Worm (Caenorhabditis elegans): Measurements from ENCODE around the gene Y52E8A.3.

ce11 chrII:4276924-4277323 lies 29.8 kb downstream of the Y52E8A.3 start:
- no peak for TF ChIP-seq nhr-71 (tag; optimal IDR thresholded peaks at IDR 0.05)
- no peak for TF ChIP-seq unc-86 (tag; optimal IDR thresholded peaks at IDR 0.05)
- TF ChIP-seq nhr-84 (tag; optimal IDR thresholded peaks at IDR 0.05) = no peak
- TF ChIP-seq ets-5 (GFP tag; IDR thresholded peaks at IDR 0.05) = no peak
- TF ChIP-seq ztf-11 (tag; optimal IDR thresholded peaks at IDR 0.05) = no peak
- TF ChIP-seq aly-2 (tag; optimal IDR thresholded peaks at IDR 0.05) = no peak
- no peak for TF ChIP-seq nhr-237 (tag; optimal IDR thresholded peaks at IDR 0.05)
- no peak for TF ChIP-seq unc-62 (GFP tag; optimal IDR thresholded peaks at IDR 0.05)
- TF ChIP-seq F16B12.6 (tag; optimal IDR thresholded peaks at IDR 0.05) = no peak
- TF ChIP-seq nhr-77 (tag; optimal IDR thresholded peaks at IDR 0.05) = no peak
- no peak for TF ChIP-seq tbx-2 (tag; optimal IDR thresholded peaks at IDR 0.05)
- no peak for TF ChIP-seq mep-1 (tag; optimal IDR thresholded peaks at IDR 0.05)

All from whole organism, L1 larva.